Fruit fly (Drosophila melanogaster): ENCODE measurements around the gene Proc.

Gene Proc

DNA sequence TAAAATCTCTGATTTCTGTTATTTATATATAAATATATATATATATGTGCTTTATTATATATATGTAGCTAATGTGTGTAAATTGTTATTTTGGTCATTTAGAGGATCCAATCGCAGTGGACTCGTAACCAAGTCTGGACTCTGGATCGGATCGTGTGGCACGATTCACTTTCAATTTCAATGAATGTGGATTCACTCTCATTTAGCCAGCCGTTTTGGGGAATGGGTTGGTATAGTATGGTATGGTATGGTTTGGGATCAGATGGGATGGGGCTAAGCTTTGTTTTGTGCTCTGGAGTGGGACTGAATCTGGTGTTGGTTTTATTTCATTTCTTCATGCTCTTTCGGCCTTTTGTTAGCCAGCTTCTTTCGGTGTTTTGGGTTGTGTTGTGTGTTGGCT, 9.5 kb downstream of the Proc start:
- TF ChIP-seq gsb-n (tag; optimal IDR thresholded peaks at IDR 0.05) (peak; percentile 27), CG1603 (tag; optimal IDR thresholded peaks at IDR 0.05) (no peak), Blimp-1 (GFP tag; optimal IDR thresholded peaks at IDR 0.05) (peak; percentile 97), croc (GFP tag; conservative IDR thresholded peaks at IDR 0.05) (no peak), fd96Cb (tag; optimal IDR thresholded peaks at IDR 0.05) (no peak), CG8388 (GFP tag; optimal IDR thresholded peaks at IDR 0.05) (no peak), CG4820 (GFP tag; optimal IDR thresholded peaks at IDR 0.05) (no peak), CG33557 (GFP tag; optimal IDR thresholded peaks at IDR 0.05) (peak; percentile 25), Abd-B (GFP tag; optimal IDR thresholded peaks at IDR 0.05) (no peak), CG7372 (GFP tag; IDR thresholded peaks at IDR 0.05) (no peak)

DNA sequence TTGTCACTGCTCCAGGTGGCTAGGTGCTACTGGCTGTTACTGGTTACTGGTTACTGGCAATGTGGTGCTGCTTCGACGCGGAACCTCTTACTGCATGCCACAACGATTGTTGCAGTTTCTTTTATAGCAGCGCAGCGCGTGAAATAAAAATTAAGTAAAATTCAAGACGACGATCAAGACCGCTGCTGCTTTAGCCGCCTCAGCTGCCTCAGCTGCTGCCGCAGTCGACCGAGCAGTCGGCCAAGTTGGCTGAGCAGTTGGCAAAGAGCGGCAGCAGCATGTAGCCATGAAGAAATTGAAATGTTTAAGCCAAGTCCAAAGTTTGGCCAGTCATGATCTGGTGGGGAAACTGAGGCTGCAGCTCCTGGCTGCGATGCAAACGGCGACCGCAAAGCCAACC, 10.5 kb downstream of the Proc start, which contains the start of gene TwdlE:
TSS of gene TwdlE (minus strand) at position 101 of the 400 bp plus-strand sequence.
- TF ChIP-seq ttk (GFP tag; IDR thresholded peaks at IDR 0.05) (no peak), slbo (GFP tag; IDR thresholded peaks at IDR 0.05) (no peak), bigmax (GFP tag; optimal IDR thresholded peaks at IDR 0.05) (no peak)

DNA sequence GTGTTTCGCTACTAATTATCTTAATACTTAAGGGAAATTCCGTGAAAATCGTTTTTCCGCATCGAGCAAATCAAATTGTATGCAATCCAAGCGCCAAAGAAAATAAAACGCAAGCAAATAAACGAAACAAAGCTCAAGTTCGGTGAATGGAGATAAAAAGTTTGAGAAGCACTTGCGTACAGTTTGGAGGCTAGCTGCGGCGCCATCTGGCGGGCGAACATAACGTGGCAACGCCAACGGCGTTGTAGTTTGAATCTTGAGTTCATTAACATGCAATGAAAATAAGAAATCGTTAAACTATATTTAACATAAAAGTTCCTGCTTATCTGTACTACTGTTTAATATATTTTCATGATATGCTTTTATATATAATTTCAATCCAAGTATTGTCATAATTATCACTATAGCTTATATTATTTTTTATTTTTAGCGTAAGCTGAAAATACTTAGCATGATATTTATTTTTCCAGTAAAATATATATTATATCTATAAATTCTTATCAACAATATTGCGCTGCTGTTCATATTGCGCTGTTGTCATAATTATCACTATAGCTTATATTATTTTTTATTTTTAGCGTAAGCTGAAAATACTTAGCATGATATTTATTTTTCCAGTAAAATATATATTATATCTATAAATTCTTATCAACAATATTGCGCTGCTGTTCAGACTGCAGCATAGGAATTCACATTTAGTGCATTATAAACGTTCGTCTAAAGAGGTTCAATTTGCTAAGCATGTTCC, 14.7 kb downstream of the Proc start, which contains the start of gene lectin-28C:
TSS of gene lectin-28C (plus strand) at position 698 of the 748 bp plus-strand sequence.
- TF ChIP-seq Blimp-1 (GFP tag; optimal IDR thresholded peaks at IDR 0.05), result peak; percentile 1
- TF ChIP-seq Rfx (GFP tag; IDR thresholded peaks at IDR 0.05), result peak; percentile 64
- peak; percentile 95 for TF ChIP-seq CTCF (GFP tag; optimal IDR thresholded peaks at IDR 0.05)
- TF ChIP-seq CG17829 (tag; optimal IDR thresholded peaks at IDR 0.05), result peak; percentile 10
- peak; percentile 2 for TF ChIP-seq CG15601 (tag; optimal IDR thresholded peaks at IDR 0.05)
- peak; percentile 32; the same call in 1 of the 2 replicates for TF ChIP-seq tna (GFP tag; IDR thresholded peaks at IDR 0.05; ENCODE audit: partially characterized antibody)
- 0 out of 3 replicates have a peak, but pooled peaks have one; percentile 20 for TF ChIP-seq ci (GFP tag; IDR thresholded peaks at IDR 0.05)
- TF ChIP-seq H2.0 (GFP tag; IDR thresholded peaks at IDR 0.05), result 0 out of 2 replicates have a peak, but pooled peaks have one; percentile 14
- TF ChIP-seq Hr51 (GFP tag; optimal IDR thresholded peaks at IDR 0.05), result peak in 1 of 2 experiments; percentile 4
- TF ChIP-seq CG17912 (GFP tag; optimal IDR thresholded peaks at IDR 0.05), result peak; percentile 29
- peak; percentile 48 for TF ChIP-seq CG6854 (GFP tag; optimal IDR thresholded peaks at IDR 0.05)
- TF ChIP-seq Lhr (GFP tag; optimal IDR thresholded peaks at IDR 0.05), result peak; percentile 39
- peak; percentile 45 for TF ChIP-seq CG8290 (GFP tag; optimal IDR thresholded peaks at IDR 0.05)
- TF ChIP-seq CG8290 (tag; optimal IDR thresholded peaks at IDR 0.05), result peak in 1 of 2 experiments; percentile 22
- TF ChIP-seq slbo (GFP tag; IDR thresholded peaks at IDR 0.05), result 0 out of 2 replicates have a peak, but pooled peaks have one; percentile 32
- peak; percentile 47; the same call in 1 of the 2 replicates for TF ChIP-seq vvl (GFP tag; IDR thresholded peaks at IDR 0.05)
- peak; percentile 22 for TF ChIP-seq zen (tag; optimal IDR thresholded peaks at IDR 0.05)
- TF ChIP-seq Awh (GFP tag; IDR thresholded peaks at IDR 0.05), result 0 out of 2 replicates have a peak, but pooled peaks have one; percentile 10
- peak; percentile 72 for TF ChIP-seq CG42726 (GFP tag; IDR thresholded peaks at IDR 0.05; ENCODE audit: partially characterized antibody)
- peak; percentile 15; the same call in 1 of the 2 replicates for TF ChIP-seq HLH3B (GFP tag; IDR thresholded peaks at IDR 0.05)
- TF ChIP-seq NFAT (GFP tag; IDR thresholded peaks at IDR 0.05), result 0 out of 2 replicates have a peak, but pooled peaks have one; percentile 5
- TF ChIP-seq Dek (tag; optimal IDR thresholded peaks at IDR 0.05), result peak; percentile 2
- peak; percentile 100 for TF ChIP-seq CG6654 (GFP tag; optimal IDR thresholded peaks at IDR 0.05)
- TF ChIP-seq CG13287 (GFP tag; IDR thresholded peaks at IDR 0.05; ENCODE audit: partially characterized antibody), result peak; percentile 65
- peak; percentile 22 for TF ChIP-seq ind (GFP tag; optimal IDR thresholded peaks at IDR 0.05)
- peak; percentile 9; the same call in 1 of the 2 replicates for TF ChIP-seq onecut (GFP tag; IDR thresholded peaks at IDR 0.05)
- TF ChIP-seq CG9932 (GFP tag; IDR thresholded peaks at IDR 0.05), result 0 out of 2 replicates have a peak, but pooled peaks have one; percentile 22
- peak; percentile 93 for TF ChIP-seq Ets65A (GFP tag)
- TF ChIP-seq Dref (GFP tag; IDR thresholded peaks at IDR 0.05), result 0 out of 2 replicates have a peak, but pooled peaks have one; percentile 20
- TF ChIP-seq ssp (GFP tag; IDR thresholded peaks at IDR 0.05), result 0 out of 2 replicates have a peak, but pooled peaks have one; percentile 7
- TF ChIP-seq E2f2 (GFP tag; IDR thresholded peaks at IDR 0.05), result peak; percentile 68
- TF ChIP-seq Med (GFP tag), result peak; percentile 70
- peak; percentile 87 for TF ChIP-seq Abd-B (GFP tag; optimal IDR thresholded peaks at IDR 0.05)
- TF ChIP-seq CG6791 (GFP tag; IDR thresholded peaks at IDR 0.05; ENCODE audit: partially characterized antibody), result peak; percentile 88
- 0 out of 3 replicates have a peak, but pooled peaks have one; percentile 32 for TF ChIP-seq CG14860 (GFP tag; IDR thresholded peaks at IDR 0.05; ENCODE audit: partially characterized antibody)

Measured in whole organism, embryonic.